Fruit fly (Drosophila melanogaster) whole organism, embryonic: ENCODE measurements around the gene Nmdar1.
A peak's percentile ranks its signal among the peaks of the same experiment; 100 is the strongest.

Experiments
- ATbp ChIP-seq: fragments of 200-800 bp; sonication (Bioruptor generic); optimal IDR thresholded peaks from 2 replicates; lab custom pipeline; 2017; ENCODE audit warnings: missing biosample characterization, mild to moderate bottlenecking, missing genetic modification characterization, missing genetic modification reagents
- Abd-B ChIP-seq: fragments of 200-800 bp; sonication (Bioruptor generic); optimal IDR thresholded peaks from 2 replicates; lab custom pipeline; 2018; ENCODE audit warnings: missing biosample characterization, mild to moderate bottlenecking, missing genetic modification characterization, moderate library complexity
- Atf-2 ChIP-seq: fragments of 200-800 bp; sonication (Bioruptor generic); optimal IDR thresholded peaks from 2 replicates; lab custom pipeline; 2016; ENCODE audit warnings: missing biosample characterization, missing genetic modification characterization
- B-H1 ChIP-seq: fragments of 200-800 bp; sonication (Bioruptor generic); IDR thresholded peaks from 3 replicates; pipeline ENCODE4 v1.3.6; 2022; ENCODE audit warnings: missing biosample characterization, missing genetic modification characterization
- CG10321 ChIP-seq: fragments of 200-800 bp; sonication (Bioruptor generic); IDR thresholded peaks from 2 replicates; pipeline ENCODE4 v1.3.6; 2022; ENCODE audit warnings: missing biosample characterization, missing genetic modification characterization
- CG10565 ChIP-seq: fragments of 200-800 bp; sonication (Bioruptor generic); optimal IDR thresholded peaks from 3 replicates; lab custom pipeline; 2016; ENCODE audit warnings: missing biosample characterization, mild to moderate bottlenecking, missing genetic modification characterization
- CG11696 ChIP-seq: fragments of 200-800 bp; sonication (Bioruptor generic); IDR thresholded peaks from 2 replicates; pipeline ENCODE4 v1.3.6; 2022; ENCODE audit warnings: missing biosample characterization, missing genetic modification characterization
- CG12299 ChIP-seq: fragments of 200-800 bp; sonication (Bioruptor generic); optimal IDR thresholded peaks from 2 replicates; lab custom pipeline; 2018; ENCODE audit warnings: missing biosample characterization, mild to moderate bottlenecking, missing genetic modification characterization
- CG14014 ChIP-seq: fragments of 200-800 bp; sonication (Bioruptor generic); IDR thresholded peaks from 2 replicates; pipeline ENCODE4 v1.3.6; 2022; ENCODE audit warnings: missing biosample characterization, missing genetic modification characterization
- CG14050 ChIP-seq: fragments of 200-800 bp; sonication (Bioruptor generic); IDR thresholded peaks from 3 replicates; pipeline ENCODE4 v1.3.6; 2022; ENCODE audit warnings: missing biosample characterization, missing genetic modification characterization
- CG16813 ChIP-seq: fragments of 200-800 bp; sonication (Bioruptor generic); IDR thresholded peaks from 3 replicates; pipeline ENCODE4 v1.3.6; 2022; ENCODE audit warnings: missing biosample characterization, missing genetic modification characterization; ENCODE audit not compliant: partially characterized antibody
- CG17912 ChIP-seq: fragments of 200-800 bp; sonication (Bioruptor generic); optimal IDR thresholded peaks from 2 replicates; lab custom pipeline; 2018; ENCODE audit warnings: missing biosample characterization, mild to moderate bottlenecking, missing genetic modification characterization
- CG2120 ChIP-seq: fragments of 200-800 bp; sonication (Bioruptor generic); optimal IDR thresholded peaks from 3 replicates; lab custom pipeline; 2016; ENCODE audit warnings: missing biosample characterization, missing genetic modification characterization
- CG2678 ChIP-seq: fragments of 200-800 bp; sonication (Bioruptor generic); optimal IDR thresholded peaks from 3 replicates; lab custom pipeline; 2019; ENCODE audit warnings: missing biosample characterization, mild to moderate bottlenecking, missing genetic modification characterization, moderate library complexity
- CG4424 ChIP-seq: fragments of 200-800 bp; sonication (Bioruptor generic); optimal IDR thresholded peaks from 3 replicates; lab custom pipeline; 2016; ENCODE audit warnings: missing biosample characterization, missing genetic modification characterization
- CG6854 ChIP-seq: fragments of 200-800 bp; sonication (Bioruptor generic); optimal IDR thresholded peaks from 3 replicates; lab custom pipeline; 2017; ENCODE audit warnings: missing biosample characterization, mild to moderate bottlenecking, missing genetic modification characterization
- CG7786 ChIP-seq: fragments of 200-800 bp; sonication (Bioruptor generic); optimal IDR thresholded peaks from 2 replicates; lab custom pipeline; 2016; ENCODE audit warnings: missing biosample characterization, missing genetic modification characterization
- CG7987 ChIP-seq: fragments of 200-800 bp; sonication (Bioruptor generic); optimal IDR thresholded peaks from 2 replicates; lab custom pipeline; 2018; ENCODE audit warnings: missing biosample characterization, mild to moderate bottlenecking, missing genetic modification characterization, moderate library complexity
- CG8290 ChIP-seq, 3 experiments: fragments of 200-800 bp; sonication (Bioruptor generic); optimal IDR thresholded peaks; 2 replicates each; lab custom pipeline; 2016 to 2019; ENCODE audit warnings: missing biosample characterization in 3 of 3, missing genetic modification characterization in 3 of 3, mild to moderate bottlenecking in 2 of 3, moderate library complexity in 1 of 3
- CG9609 ChIP-seq: fragments of 200-800 bp; sonication (Bioruptor generic); optimal IDR thresholded peaks from 3 replicates; lab custom pipeline; 2016; ENCODE audit warnings: missing biosample characterization, missing genetic modification characterization
- CrebB ChIP-seq: fragments of 200-800 bp; sonication (Bioruptor generic); optimal IDR thresholded peaks from 3 replicates; lab custom pipeline; 2018; ENCODE audit warnings: missing biosample characterization, mild to moderate bottlenecking, missing genetic modification characterization
- Dad ChIP-seq: fragments of 200-800 bp; sonication (Bioruptor generic); optimal IDR thresholded peaks from 3 replicates; lab custom pipeline; 2016; ENCODE audit warnings: missing biosample characterization, missing genetic modification characterization
- Dfd ChIP-seq, 2 experiments: fragments of >200 bp; optimal IDR thresholded peaks; 2 replicates each; lab custom pipeline; 2017; ENCODE audit warnings: missing biosample characterization in 2 of 2, missing genetic modification characterization in 2 of 2
- Dll ChIP-seq: fragments of 200-800 bp; sonication (Bioruptor generic); IDR thresholded peaks from 4 replicates; pipeline ENCODE4 v1.3.6; 2022; ENCODE audit warnings: missing biosample characterization, missing genetic modification characterization; ENCODE audit not compliant: partially characterized antibody
- Gsc ChIP-seq: fragments of 200-800 bp; sonication (Bioruptor generic); IDR thresholded peaks from 2 replicates; pipeline ENCODE4 v1.3.6; 2022; ENCODE audit warnings: missing biosample characterization, missing genetic modification characterization
- HLH4C ChIP-seq: fragments of 200-800 bp; sonication (Bioruptor generic); IDR thresholded peaks from 3 replicates; pipeline ENCODE4 v1.3.6; 2022; ENCODE audit warnings: missing biosample characterization, missing genetic modification characterization; ENCODE audit not compliant: partially characterized antibody
- HLHmδ ChIP-seq: fragments of 200-800 bp; sonication (Bioruptor generic); optimal IDR thresholded peaks from 2 replicates; lab custom pipeline; 2018; ENCODE audit warnings: missing biosample characterization, mild to moderate bottlenecking, missing genetic modification characterization, moderate library complexity
- Mes4 ChIP-seq: fragments of 200-800 bp; sonication (Bioruptor generic); optimal IDR thresholded peaks from 2 replicates; lab custom pipeline; 2016; ENCODE audit warnings: missing biosample characterization, missing genetic modification characterization
- NFAT ChIP-seq: fragments of 200-800 bp; sonication (Bioruptor generic); IDR thresholded peaks from 2 replicates; pipeline ENCODE4 v1.3.6; 2022; ENCODE audit warnings: missing biosample characterization, missing genetic modification characterization
- Nf-YB ChIP-seq: fragments of 200-800 bp; sonication (Bioruptor generic); optimal IDR thresholded peaks from 3 replicates; lab custom pipeline; 2019; ENCODE audit warnings: missing biosample characterization, mild to moderate bottlenecking, missing genetic modification characterization, moderate library complexity
- Spps ChIP-seq: fragments of 200-800 bp; sonication (Bioruptor generic); optimal IDR thresholded peaks from 2 replicates; lab custom pipeline; 2018; ENCODE audit warnings: missing biosample characterization, mild to moderate bottlenecking, missing genetic modification characterization
- Tbp ChIP-seq: fragments of >200 bp; optimal IDR thresholded peaks from 2 replicates; lab custom pipeline; 2018; ENCODE audit warnings: missing biosample characterization, missing genetic modification characterization
- Trl ChIP-seq, 3 experiments: fragments of >200 bp in 2 of 3; fragments of 200-800 bp in 1 of 3; sonication (Bioruptor generic) in 1 of 3; optimal IDR thresholded peaks; 2 replicates in 1 of 3; 3 replicates in 2 of 3; lab custom pipeline; 2016 to 2017; ENCODE audit warnings: missing biosample characterization in 1 of 3, missing genetic modification characterization in 1 of 3
- Xbp1 ChIP-seq: fragments of 200-800 bp; sonication (Bioruptor generic); optimal IDR thresholded peaks from 3 replicates; lab custom pipeline; 2016; ENCODE audit warnings: missing biosample characterization, mild to moderate bottlenecking, missing genetic modification characterization
- az2 ChIP-seq: fragments of 200-800 bp; sonication (Bioruptor generic); optimal IDR thresholded peaks from 3 replicates; lab custom pipeline; 2016; ENCODE audit warnings: missing biosample characterization, missing genetic modification characterization
- chn ChIP-seq: fragments of 200-800 bp; sonication (Bioruptor generic); optimal IDR thresholded peaks from 2 replicates; lab custom pipeline; 2016; ENCODE audit warnings: missing biosample characterization, missing genetic modification characterization
- dan ChIP-seq: fragments of 200-800 bp; sonication (Bioruptor generic); IDR thresholded peaks from 2 replicates; pipeline ENCODE4 v1.3.6; 2022; ENCODE audit warnings: missing biosample characterization, missing genetic modification characterization
- dpn ChIP-seq, 2 experiments: fragments of 200-800 bp; sonication (Bioruptor generic); optimal IDR thresholded peaks; 3 replicates each; lab custom pipeline; 2016; ENCODE audit warnings: missing biosample characterization in 2 of 2, missing genetic modification characterization in 2 of 2
- eve ChIP-seq, 2 experiments: fragments of >200 bp; optimal IDR thresholded peaks; 2 replicates each; lab custom pipeline; 2017; ENCODE audit warnings: missing biosample characterization in 2 of 2, missing genetic modification characterization in 2 of 2
- fu2 ChIP-seq: fragments of 200-800 bp; sonication (Bioruptor generic); optimal IDR thresholded peaks from 2 replicates; lab custom pipeline; 2016; ENCODE audit warnings: missing biosample characterization, missing genetic modification characterization
- ham ChIP-seq: fragments of 200-800 bp; sonication (Bioruptor generic); IDR thresholded peaks from 2 replicates; pipeline ENCODE4 v1.3.6; 2022; ENCODE audit warnings: missing biosample characterization, missing genetic modification characterization
- hb ChIP-seq: fragments of 200-800 bp; sonication (Bioruptor generic); IDR thresholded peaks from 3 replicates; pipeline ENCODE4 v1.3.6; 2022; ENCODE audit warnings: missing biosample characterization, missing genetic modification characterization; ENCODE audit not compliant: partially characterized antibody
- lola ChIP-seq, 3 experiments: fragments of >200 bp in 2 of 3; fragments of 200-800 bp in 1 of 3; sonication (Bioruptor generic) in 1 of 3; optimal IDR thresholded peaks; 2 replicates each; lab custom pipeline; 2017 to 2019; ENCODE audit warnings: missing biosample characterization in 3 of 3, missing genetic modification characterization in 3 of 3, mild to moderate bottlenecking in 1 of 3, moderate library complexity in 1 of 3
- odd ChIP-seq: fragments of 200-800 bp; sonication (Bioruptor generic); optimal IDR thresholded peaks from 2 replicates; lab custom pipeline; 2017; ENCODE audit warnings: missing biosample characterization, mild to moderate bottlenecking, missing genetic modification characterization
- repo ChIP-seq: fragments of 200-800 bp; sonication (Bioruptor generic); optimal IDR thresholded peaks from 2 replicates; lab custom pipeline; 2016; ENCODE audit warnings: missing biosample characterization, missing genetic modification characterization
- salm ChIP-seq: fragments of 200-800 bp; sonication (Bioruptor generic); optimal IDR thresholded peaks from 2 replicates; lab custom pipeline; 2018; ENCODE audit warnings: missing biosample characterization, mild to moderate bottlenecking, missing genetic modification characterization
- sens ChIP-seq: fragments of 200-800 bp; sonication (Bioruptor generic); peaks from one replicate; lab custom pipeline; 2016; ENCODE audit warnings: missing biosample characterization, missing genetic modification characterization
- wek ChIP-seq: fragments of 200-800 bp; sonication (Bioruptor generic); optimal IDR thresholded peaks from 3 replicates; lab custom pipeline; 2018; ENCODE audit warnings: missing biosample characterization, mild to moderate bottlenecking, missing genetic modification characterization, moderate library complexity
- z ChIP-seq: fragments of 200-800 bp; sonication (Bioruptor generic); IDR thresholded peaks from 3 replicates; pipeline ENCODE4 v1.3.6; 2022; ENCODE audit warnings: missing biosample characterization, missing genetic modification characterization
- zf30C ChIP-seq: fragments of 200-800 bp; sonication (Bioruptor generic); optimal IDR thresholded peaks from 3 replicates; lab custom pipeline; 2018; ENCODE audit warnings: missing biosample characterization, mild to moderate bottlenecking, missing genetic modification characterization

The Nmdar1 gene

DNA sequence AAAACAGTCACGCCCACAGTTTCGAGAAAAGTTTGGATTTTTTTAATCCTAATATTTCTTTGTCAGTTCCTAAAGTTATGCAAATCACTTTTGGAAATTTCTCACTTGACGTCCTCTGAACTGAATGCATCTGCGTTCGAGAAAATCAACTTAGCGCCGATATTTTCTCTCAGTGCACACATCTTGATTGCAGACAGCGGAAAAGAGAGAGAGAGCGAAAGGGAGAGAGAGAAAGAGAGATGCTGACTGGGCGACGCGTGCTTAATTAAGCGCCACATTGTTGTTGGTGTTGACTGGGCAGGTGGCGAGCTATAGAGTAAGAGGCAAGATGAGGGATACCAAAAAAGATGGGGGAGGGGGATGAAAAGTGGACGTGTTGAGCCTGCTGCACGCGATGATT is 4.5 kb downstream of the Nmdar1 start (continued):
- TF ChIP-seq hb (no peak), Dll (GFP tag; lab: Robert Waterston, UW) (0 out of 4 replicates have a peak, but pooled peaks have one; percentile 28), CrebB (tag; lab: Kevin White, UChicago) (no peak), Gsc (GFP tag; lab: Robert Waterston, UW) (no peak), z (GFP tag; lab: Robert Waterston, UW) (no peak), ATbp (peak; percentile 67), eve (GFP tag; optimal IDR thresholded peaks at IDR 0.05; lab: Kevin White, UChicago) (no peak), Atf-2 (GFP tag; lab: Kevin White, UChicago) (peak; percentile 44), repo (GFP tag; lab: Kevin White, UChicago) (peak; percentile 40), wek (GFP tag; lab: Kevin White, UChicago) (no peak), Spps (peak; percentile 17), CG7786 (GFP tag; lab: Kevin White, UChicago) (peak; percentile 23), B-H1 (GFP tag; lab: Robert Waterston, UW) (peak; percentile 28; the same call in 1 of the 3 replicates), CG2120 (GFP tag; lab: Kevin White, UChicago) (peak; percentile 36), CG9609 (GFP tag; lab: Kevin White, UChicago) (peak; percentile 45), CG17912 (no peak), CG4424 (GFP tag; lab: Kevin White, UChicago) (peak; percentile 61), dpn (GFP tag; optimal IDR thresholded peaks at IDR 0.05; lab: Kevin White, UChicago) (peak; percentile 45 to 47), HLHmδ (peak; percentile 43), CG14014 (GFP tag; lab: Robert Waterston, UW) (0 out of 2 replicates have a peak, but pooled peaks have one; percentile 37), Xbp1 (GFP tag; lab: Kevin White, UChicago) (peak; percentile 61), Abd-B (GFP tag; lab: Kevin White, UChicago) (peak; percentile 20), CG11696 (GFP tag; lab: Robert Waterston, UW) (peak; percentile 8; the same call in 1 of the 2 replicates), ham (GFP tag; lab: Robert Waterston, UW) (no peak), CG14050 (GFP tag; lab: Robert Waterston, UW) (peak; percentile 9; the same call in 1 of the 3 replicates), CG8290 (GFP tag; optimal IDR thresholded peaks at IDR 0.05; lab: Kevin White, UChicago) (peak; percentile 23), CG8290 (tag; optimal IDR thresholded peaks at IDR 0.05; lab: Kevin White, UChicago) (peak in 1 of 2 experiments; percentile 55), dan (no peak), Tbp (no peak), Nf-YB (no peak), chn (GFP tag; lab: Kevin White, UChicago) (peak; percentile 60), CG7987 (GFP tag; lab: Kevin White, UChicago) (no peak), CG6854 (GFP tag; lab: Kevin White, UChicago) (no peak), lola (GFP tag; optimal IDR thresholded peaks at IDR 0.05; lab: Kevin White, UChicago) (peak in 1 of 3 experiments; percentile 50), sens (GFP tag; lab: Kevin White, UChicago) (peak; percentile 87), CG16813 (GFP tag; lab: Robert Waterston, UW) (no peak), fu2 (no peak), Mes4 (GFP tag; lab: Kevin White, UChicago) (peak; percentile 68), CG10565 (GFP tag; lab: Kevin White, UChicago) (no peak), Dad (GFP tag; lab: Kevin White, UChicago) (peak; percentile 49), odd (GFP tag; lab: Kevin White, UChicago) (peak; percentile 21), CG12299 (tag; lab: Kevin White, UChicago) (no peak), zf30C (peak; percentile 69), NFAT (GFP tag; lab: Robert Waterston, UW) (no peak), CG2678 (tag; lab: Kevin White, UChicago) (peak; percentile 60), Dfd (GFP tag; optimal IDR thresholded peaks at IDR 0.05; lab: Kevin White, UChicago) (no peak), salm (tag; lab: Kevin White, UChicago) (peak; percentile 6), Trl (optimal IDR thresholded peaks at IDR 0.05; lab: Kevin White, UChicago) (peak; percentile 18 to 56), Trl (GFP tag; optimal IDR thresholded peaks at IDR 0.05; lab: Kevin White, UChicago) (peak; percentile 52), CG10321 (no peak), HLH4C (no peak), az2 (GFP tag; lab: Kevin White, UChicago) (peak; percentile 64)
